Worm (Caenorhabditis elegans) whole organism, L4/young adult: Measurements from ENCODE around the gene gskl-1.

ENCODE experiments used
- dao-5 ChIP-seq: sonication (generic microtip); optimal IDR thresholded peaks from 2 replicates; lab custom pipeline; 2016; ENCODE audit warnings: missing genotype, missing genetic modification characterization, moderate library complexity, missing compliant biosample characterization
- him-1 ChIP-seq: sonication (generic microtip); optimal IDR thresholded peaks from 2 replicates; lab custom pipeline; 2016; ENCODE audit warnings: missing genotype, missing genetic modification reagents, missing genetic modification characterization, missing compliant biosample characterization

DNA sequence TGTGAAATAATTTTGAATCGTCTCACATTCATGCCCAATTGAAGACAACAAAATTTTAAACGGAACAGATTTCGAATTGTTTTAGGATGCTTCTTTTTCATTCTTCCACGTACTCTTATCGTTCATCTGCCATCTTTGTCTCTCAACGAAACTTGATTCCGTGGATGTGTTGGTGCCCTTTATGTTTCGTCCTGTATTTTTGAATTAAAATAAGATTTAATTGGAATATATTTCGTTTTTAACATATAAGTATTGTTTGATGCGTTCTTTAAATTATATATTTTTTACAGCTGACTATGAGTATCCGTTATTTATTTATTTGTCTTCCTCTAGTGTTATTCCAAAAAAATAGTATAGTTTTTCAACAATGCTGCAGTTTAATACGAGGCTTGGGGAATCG, 45.3 kb upstream of the gskl-1 start, which contains the start of gene gly-1:
- TF ChIP-seq dao-5 (tag; lab: Kevin White, UChicago) (no peak), him-1 (no peak)
